Fruit fly (Drosophila melanogaster) whole organism, adult: ENCODE measurements around the gene CG2772.

Experiments used
- CG11617 ChIP-seq: fragments of 200-800 bp; sonication (Bioruptor generic); optimal IDR thresholded peaks from 2 replicates; lab custom pipeline; 2017; ENCODE audit warnings: mild to moderate bottlenecking, missing biosample characterization, missing genetic modification reagents, missing genetic modification characterization
- CG12768 ChIP-seq: fragments of 200-800 bp; sonication (Bioruptor generic); optimal IDR thresholded peaks from 2 replicates; lab custom pipeline; 2017; ENCODE audit warnings: missing biosample characterization, missing genetic modification characterization, mild to moderate bottlenecking, moderate library complexity, missing genetic modification reagents
- CG14711 ChIP-seq: fragments of 200-800 bp; sonication (Bioruptor generic); optimal IDR thresholded peaks from 2 replicates; lab custom pipeline; 2018; ENCODE audit warnings: missing biosample characterization, mild to moderate bottlenecking, missing genetic modification characterization, moderate library complexity
- CG1620 ChIP-seq: fragments of 200-800 bp; sonication (Bioruptor generic); optimal IDR thresholded peaks from 2 replicates; lab custom pipeline; 2016; ENCODE audit warnings: missing biosample characterization, missing genetic modification characterization
- CG33017 ChIP-seq: fragments of 200-800 bp; sonication (Bioruptor generic); optimal IDR thresholded peaks from 2 replicates; lab custom pipeline; 2018; ENCODE audit warnings: missing biosample characterization, mild to moderate bottlenecking, missing genetic modification characterization, moderate library complexity
- CG5204 ChIP-seq: fragments of 200-800 bp; sonication (Bioruptor generic); optimal IDR thresholded peaks from 2 replicates; lab custom pipeline; 2016; ENCODE audit warnings: missing biosample characterization, missing genetic modification characterization
- CG7045 ChIP-seq: fragments of 200-800 bp; sonication (Bioruptor generic); optimal IDR thresholded peaks from 2 replicates; lab custom pipeline; 2017; ENCODE audit warnings: missing biosample characterization, mild to moderate bottlenecking, missing genetic modification characterization
- CG7101 ChIP-seq: fragments of 200-800 bp; sonication (Bioruptor generic); optimal IDR thresholded peaks from 2 replicates; lab custom pipeline; 2018; ENCODE audit warnings: missing biosample characterization, mild to moderate bottlenecking, missing genetic modification characterization, moderate library complexity
- Clk ChIP-seq: fragments of 200-800 bp; sonication (Bioruptor generic); optimal IDR thresholded peaks from 2 replicates; lab custom pipeline; 2017; ENCODE audit warnings: missing biosample characterization, missing genetic modification characterization
- Crg-1 ChIP-seq: fragments of 200-800 bp; sonication (Bioruptor generic); optimal IDR thresholded peaks from 2 replicates; lab custom pipeline; 2016; ENCODE audit warnings: missing biosample characterization, missing genetic modification characterization
- Hr96 ChIP-seq: fragments of 200-800 bp; sonication (Bioruptor generic); optimal IDR thresholded peaks from 2 replicates; lab custom pipeline; 2016; ENCODE audit warnings: missing biosample characterization, missing genetic modification characterization
- Mnt ChIP-seq: fragments of 200-800 bp; sonication (Bioruptor generic); optimal IDR thresholded peaks from 2 replicates; lab custom pipeline; 2016; ENCODE audit warnings: missing biosample characterization, mild to moderate bottlenecking, missing genetic modification characterization
- bab1 ChIP-seq: fragments of 200-800 bp; sonication (Bioruptor generic); optimal IDR thresholded peaks from 3 replicates; lab custom pipeline; 2019; ENCODE audit warnings: missing biosample characterization, mild to moderate bottlenecking, missing genetic modification characterization, moderate library complexity
- cic ChIP-seq: fragments of 200-800 bp; sonication (Bioruptor generic); optimal IDR thresholded peaks from 2 replicates; lab custom pipeline; 2017; ENCODE audit warnings: missing biosample characterization, mild to moderate bottlenecking, missing genetic modification characterization, moderate library complexity
- cnc ChIP-seq, 2 experiments: fragments of >200 bp; optimal IDR thresholded peaks; 2 replicates each; lab custom pipeline; 2017
- kay ChIP-seq: fragments of 200-800 bp; sonication (Bioruptor generic); peaks from one replicate; lab custom pipeline; 2016; ENCODE audit warnings: missing biosample characterization, missing genetic modification characterization, borderline replicate concordance
- ovo ChIP-seq: fragments of 200-800 bp; sonication (Bioruptor generic); optimal IDR thresholded peaks from 2 replicates; lab custom pipeline; 2016; ENCODE audit warnings: missing biosample characterization, missing genetic modification characterization
- pad ChIP-seq: fragments of 200-800 bp; sonication (Bioruptor generic); optimal IDR thresholded peaks from 3 replicates; lab custom pipeline; 2017; ENCODE audit warnings: missing biosample characterization, missing genetic modification characterization, mild to moderate bottlenecking, moderate library complexity, missing genetic modification reagents
- tj ChIP-seq: fragments of 200-800 bp; sonication (Bioruptor generic); optimal IDR thresholded peaks from 3 replicates; lab custom pipeline; 2017; ENCODE audit warnings: missing biosample characterization, mild to moderate bottlenecking, missing genetic modification characterization, moderate library complexity
- toe ChIP-seq: fragments of 200-800 bp; sonication (Bioruptor generic); optimal IDR thresholded peaks from 2 replicates; lab custom pipeline; 2016; ENCODE audit warnings: missing biosample characterization, missing genetic modification characterization

CG2772 gene

DNA sequence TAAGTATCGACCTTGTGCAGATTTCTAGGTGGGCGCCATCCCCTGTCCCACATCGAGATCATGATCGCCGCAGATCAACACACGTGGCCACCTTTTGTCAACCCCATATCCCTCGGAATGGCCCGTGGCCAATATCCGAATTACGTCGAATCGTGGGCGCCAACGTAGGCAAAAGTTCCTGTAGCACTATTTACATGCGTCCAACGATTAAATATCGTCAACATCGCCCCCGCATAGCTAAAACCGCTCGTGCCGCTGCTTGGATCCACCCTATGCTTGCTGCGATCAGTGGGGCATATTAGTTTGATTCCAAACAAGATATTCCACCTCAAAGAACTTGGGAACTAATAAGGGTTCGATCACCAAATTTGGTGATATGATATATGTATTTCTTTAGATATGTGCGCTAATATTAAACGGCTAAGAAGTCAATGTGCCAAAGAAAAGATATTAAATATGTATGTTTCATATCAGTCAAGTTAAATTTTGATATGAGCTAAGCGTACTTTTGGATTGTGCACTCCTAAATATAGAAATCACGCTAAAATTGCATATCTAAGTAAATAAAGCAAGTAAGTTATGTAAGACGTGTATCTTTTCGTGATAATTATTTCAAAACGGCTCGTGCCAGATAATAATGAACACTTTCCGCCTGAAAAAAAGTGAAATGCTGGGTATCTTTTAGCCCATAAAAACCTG lies 31.4 kb downstream of the CG2772 start:
- TF ChIP-seq kay, result no peak
- TF ChIP-seq Hr96 (GFP tag; lab: Kevin White, UChicago), result peak; percentile 28
- TF ChIP-seq CG11617 (GFP tag; lab: Kevin White, UChicago), result peak; percentile 24
- TF ChIP-seq Clk (GFP tag; lab: Kevin White, UChicago), result no peak
- peak in 1 of 2 experiments; percentile 8 for TF ChIP-seq cnc (optimal IDR thresholded peaks at IDR 0.05; lab: Kevin White, UChicago)
- TF ChIP-seq CG12768 (GFP tag; lab: Kevin White, UChicago), result no peak
- TF ChIP-seq CG7045 (GFP tag; lab: Kevin White, UChicago), result peak; percentile 52
- peak; percentile 7 for TF ChIP-seq bab1 (GFP tag; lab: Kevin White, UChicago)
- no peak for TF ChIP-seq pad (GFP tag; lab: Kevin White, UChicago)
- TF ChIP-seq CG5204 (GFP tag; lab: Kevin White, UChicago), result peak; percentile 66

DNA sequence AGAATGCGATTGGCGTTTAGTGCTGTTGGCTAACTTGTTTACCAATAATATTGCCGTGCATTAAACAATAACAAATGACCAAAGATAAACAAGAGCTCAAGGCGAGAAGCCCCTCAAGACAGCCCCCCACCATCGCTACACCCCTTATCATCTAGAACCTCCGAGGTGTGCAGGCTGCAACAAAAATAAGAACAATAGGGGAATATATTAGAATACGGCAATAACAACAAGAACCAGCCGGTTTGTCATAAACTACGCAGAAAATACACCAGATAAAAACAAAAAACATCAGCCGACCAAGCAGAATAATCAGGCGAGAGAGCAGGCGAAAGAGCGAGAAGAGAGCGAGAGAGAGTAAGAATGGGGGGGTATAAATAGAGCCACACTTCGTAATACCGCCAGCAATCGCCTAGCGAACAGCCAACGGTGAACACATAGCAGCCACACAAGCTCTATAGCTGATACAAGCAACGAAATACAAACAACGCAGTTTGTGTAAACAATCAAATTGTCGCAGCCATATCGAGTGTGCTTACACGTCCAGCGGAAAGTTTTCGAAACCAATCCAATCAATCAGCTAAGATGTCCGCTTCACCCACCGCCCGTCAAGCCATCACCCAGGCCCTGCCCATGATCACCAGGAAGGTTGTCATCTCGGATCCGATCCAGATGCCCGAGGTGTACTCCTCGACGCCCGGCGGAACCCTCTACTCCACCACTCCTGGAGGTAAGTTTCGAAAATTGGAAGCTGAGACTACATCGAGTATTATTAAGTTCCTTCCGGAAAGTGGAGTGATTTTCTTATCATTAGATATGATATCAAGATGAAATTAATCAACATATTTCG lies 32.5 kb downstream of the CG2772 start, which contains the start of gene Thor:
Gene Thor (plus strand): TSS at position 401 of the 847 bp plus-strand sequence.
- peak; percentile 75 for TF ChIP-seq CG11617 (GFP tag; lab: Kevin White, UChicago)
- TF ChIP-seq CG7045 (GFP tag; lab: Kevin White, UChicago), result peak; percentile 81
- peak; percentile 68 for TF ChIP-seq CG7101 (tag; lab: Kevin White, UChicago)
- peak; percentile 96 for TF ChIP-seq cic (GFP tag; lab: Kevin White, UChicago)
- TF ChIP-seq pad (GFP tag; lab: Kevin White, UChicago), result peak; percentile 87
- TF ChIP-seq CG33017, result peak; percentile 84
- peak; percentile 82 for TF ChIP-seq ovo (GFP tag; lab: Kevin White, UChicago)
- peak; percentile 87 for TF ChIP-seq CG12768 (GFP tag; lab: Kevin White, UChicago)
- peak; percentile 57 for TF ChIP-seq toe (GFP tag; lab: Kevin White, UChicago)
- TF ChIP-seq CG5204 (GFP tag; lab: Kevin White, UChicago), result peak; percentile 59
- TF ChIP-seq Clk (GFP tag; lab: Kevin White, UChicago), result peak; percentile 79
- TF ChIP-seq kay, result peak; percentile 99
- TF ChIP-seq Mnt (GFP tag; lab: Kevin White, UChicago), result peak; percentile 87
- peak; percentile 65 for TF ChIP-seq CG1620 (GFP tag; lab: Kevin White, UChicago)
- TF ChIP-seq tj (GFP tag; lab: Kevin White, UChicago), result peak; percentile 83
- peak; percentile 82 for TF ChIP-seq Hr96 (GFP tag; lab: Kevin White, UChicago)
- TF ChIP-seq CG14711, result peak; percentile 37
- peak in 1 of 2 experiments; percentile 55 for TF ChIP-seq cnc (optimal IDR thresholded peaks at IDR 0.05; lab: Kevin White, UChicago)
- TF ChIP-seq bab1 (GFP tag; lab: Kevin White, UChicago), result peak; percentile 73
- TF ChIP-seq Crg-1 (GFP tag; lab: Kevin White, UChicago), result peak; percentile 83

dm6 chr2L:3479697-3480442 lies 34.1 kb downstream of the CG2772 start:
- TF ChIP-seq tj (GFP tag; lab: Kevin White, UChicago) (peak; percentile 94), CG7045 (GFP tag; lab: Kevin White, UChicago) (no peak), Mnt (GFP tag; lab: Kevin White, UChicago) (peak; percentile 82), Clk (GFP tag; lab: Kevin White, UChicago) (peak; percentile 8)

- TF ChIP-seq CG1620 (GFP tag; lab: Kevin White, UChicago) (no peak), kay (peak; percentile 31), Mnt (GFP tag; lab: Kevin White, UChicago) (no peak), CG12768 (GFP tag; lab: Kevin White, UChicago) (peak; percentile 10), cnc (optimal IDR thresholded peaks at IDR 0.05; lab: Kevin White, UChicago) (no peak), cic (GFP tag; lab: Kevin White, UChicago) (no peak), pad (GFP tag; lab: Kevin White, UChicago) (no peak), CG33017 (no peak), ovo (GFP tag; lab: Kevin White, UChicago) (no peak), tj (GFP tag; lab: Kevin White, UChicago) (peak; percentile 38), CG11617 (GFP tag; lab: Kevin White, UChicago) (no peak), Clk (GFP tag; lab: Kevin White, UChicago) (no peak), bab1 (GFP tag; lab: Kevin White, UChicago) (no peak), toe (GFP tag; lab: Kevin White, UChicago) (no peak), CG7101 (tag; lab: Kevin White, UChicago) (no peak), Crg-1 (GFP tag; lab: Kevin White, UChicago) (no peak), Hr96 (GFP tag; lab: Kevin White, UChicago) (no peak), CG14711 (no peak), CG5204 (GFP tag; lab: Kevin White, UChicago) (no peak), CG7045 (GFP tag; lab: Kevin White, UChicago) (no peak)
Observed at dm6 chr2L:3480443-3480839, 34.6 kb downstream of the CG2772 start.

dm6 chr2L:3482037-3482436 lies 36.2 kb downstream of the CG2772 start:
- no peak for TF ChIP-seq Hr96 (GFP tag; lab: Kevin White, UChicago)
- no peak for TF ChIP-seq Mnt (GFP tag; lab: Kevin White, UChicago)
- no peak for TF ChIP-seq CG12768 (GFP tag; lab: Kevin White, UChicago)
- TF ChIP-seq ovo (GFP tag; lab: Kevin White, UChicago), result no peak
- no peak for TF ChIP-seq bab1 (GFP tag; lab: Kevin White, UChicago)
- no peak for TF ChIP-seq CG5204 (GFP tag; lab: Kevin White, UChicago)
- no peak for TF ChIP-seq CG33017
- TF ChIP-seq CG14711, result no peak
- no peak for TF ChIP-seq tj (GFP tag; lab: Kevin White, UChicago)
- no peak for TF ChIP-seq CG7045 (GFP tag; lab: Kevin White, UChicago)
- no peak for TF ChIP-seq pad (GFP tag; lab: Kevin White, UChicago)
- TF ChIP-seq cnc (optimal IDR thresholded peaks at IDR 0.05; lab: Kevin White, UChicago), result no peak
- TF ChIP-seq cic (GFP tag; lab: Kevin White, UChicago), result no peak
- TF ChIP-seq Crg-1 (GFP tag; lab: Kevin White, UChicago), result no peak
- no peak for TF ChIP-seq CG1620 (GFP tag; lab: Kevin White, UChicago)
- TF ChIP-seq kay, result no peak
